Fruit fly (Drosophila melanogaster): ENCODE results near the gene p38c.

The p38c gene

dm6 chr3R:24108902-24109389 is 41.1 kb downstream of the p38c start, which contains the start of the genes eIF4EHP and CG18428 (continued):
- TF ChIP-seq ham (GFP tag; IDR thresholded peaks at IDR 0.05) (0 out of 2 replicates have a peak, but pooled peaks have one; percentile 96), CG14710 (tag; optimal IDR thresholded peaks at IDR 0.05) (peak; percentile 99), eyg (GFP tag; optimal IDR thresholded peaks at IDR 0.05) (peak; percentile 74), CG10147 (GFP tag; optimal IDR thresholded peaks at IDR 0.05) (peak; percentile 100), Ravus (GFP tag; IDR thresholded peaks at IDR 0.05) (no peak; the same call in none of the 2 replicates), slbo (GFP tag; IDR thresholded peaks at IDR 0.05) (no peak), CG8388 (GFP tag; optimal IDR thresholded peaks at IDR 0.05) (peak; percentile 98), CG13775 (GFP tag; optimal IDR thresholded peaks at IDR 0.05) (peak; percentile 99), CG11456 (GFP tag; IDR thresholded peaks at IDR 0.05) (peak; percentile 98), hbn (GFP tag; IDR thresholded peaks at IDR 0.05; ENCODE audit: partially characterized antibody) (no peak), ci (GFP tag; IDR thresholded peaks at IDR 0.05) (no peak; the same call in 2 of the 3 replicates), Bgb (GFP tag; IDR thresholded peaks at IDR 0.05; ENCODE audit: partially characterized antibody) (no peak), NK7.1 (GFP tag; optimal IDR thresholded peaks at IDR 0.05) (peak; percentile 56), Usf (GFP tag; optimal IDR thresholded peaks at IDR 0.05) (peak; percentile 99), CG6254 (GFP tag; optimal IDR thresholded peaks at IDR 0.05) (peak; percentile 95), zfh2 (GFP tag; optimal IDR thresholded peaks at IDR 0.05) (peak; percentile 89), CG12769 (tag; optimal IDR thresholded peaks at IDR 0.05) (peak; percentile 94), CG12942 (GFP tag; optimal IDR thresholded peaks at IDR 0.05) (peak; percentile 99), lilli (GFP tag; optimal IDR thresholded peaks at IDR 0.05) (peak; percentile 97), nerfin-1 (tag; optimal IDR thresholded peaks at IDR 0.05) (peak; percentile 99), CG1603 (tag; optimal IDR thresholded peaks at IDR 0.05) (peak; percentile 62), CG7745 (tag; optimal IDR thresholded peaks at IDR 0.05) (peak; percentile 86), Max (GFP tag; optimal IDR thresholded peaks at IDR 0.05) (peak; percentile 97), en (GFP tag; optimal IDR thresholded peaks at IDR 0.05) (peak; percentile 69), gfzf (GFP tag; optimal IDR thresholded peaks at IDR 0.05) (peak; percentile 21), ERR (GFP tag; optimal IDR thresholded peaks at IDR 0.05) (peak; percentile 77), jing (GFP tag; optimal IDR thresholded peaks at IDR 0.05) (peak; percentile 96), CG34376 (GFP tag; optimal IDR thresholded peaks at IDR 0.05) (peak; percentile 98), chinmo (GFP tag; IDR thresholded peaks at IDR 0.05; ENCODE audit: partially characterized antibody) (no peak), corto (GFP tag; optimal IDR thresholded peaks at IDR 0.05) (peak; percentile 82), fd102C (GFP tag; optimal IDR thresholded peaks at IDR 0.05) (peak; percentile 91), BtbVII (GFP tag; optimal IDR thresholded peaks at IDR 0.05) (peak; percentile 99), CG30403 (GFP tag; optimal IDR thresholded peaks at IDR 0.05) (peak; percentile 99), Ada2b (GFP tag; IDR thresholded peaks at IDR 0.05) (no peak), D19A (tag; optimal IDR thresholded peaks at IDR 0.05) (peak; percentile 99), CG17385 (GFP tag; optimal IDR thresholded peaks at IDR 0.05) (peak; percentile 99), CG9797 (GFP tag; optimal IDR thresholded peaks at IDR 0.05) (peak; percentile 54), cg (GFP tag; optimal IDR thresholded peaks at IDR 0.05) (peak; percentile 54), Sox100B (GFP tag; optimal IDR thresholded peaks at IDR 0.05) (peak; percentile 100), sd (tag; optimal IDR thresholded peaks at IDR 0.05) (peak; percentile 99), abd-A (tag; optimal IDR thresholded peaks at IDR 0.05) (peak; percentile 98), Dp (GFP tag; optimal IDR thresholded peaks at IDR 0.05) (peak; percentile 54), CG3995 (GFP tag; optimal IDR thresholded peaks at IDR 0.05) (peak; percentile 74), CG14965 (GFP tag; optimal IDR thresholded peaks at IDR 0.05; ENCODE audit: borderline replicate concordance) (peak; percentile 11), dimm (GFP tag; IDR thresholded peaks at IDR 0.05) (no peak), D19B (GFP tag; optimal IDR thresholded peaks at IDR 0.05) (peak; percentile 99), sens (GFP tag) (peak; percentile 98), CG15073 (GFP tag; optimal IDR thresholded peaks at IDR 0.05) (peak; percentile 86), zen2 (GFP tag; IDR thresholded peaks at IDR 0.05; ENCODE audit: partially characterized antibody) (no peak), CG10462 (GFP tag; optimal IDR thresholded peaks at IDR 0.05) (peak; percentile 97)

Data from whole organism, embryonic.